Worm (Caenorhabditis elegans) whole organism, L3 larva: Measurements from ENCODE around the gene nspd-4.

Experiments
- R02D3.7 ChIP-seq: fragments of 150-350 bp; optimal IDR thresholded peaks from 2 replicates; lab custom pipeline; 2014; ENCODE audit warnings: missing biosample characterization, missing genetic modification characterization
- ama-1 ChIP-seq: fragments of 150-350 bp; optimal IDR thresholded peaks from 2 replicates; lab custom pipeline; 2018
- ceh-16 ChIP-seq: sonication (generic microtip); optimal IDR thresholded peaks from 2 replicates; lab custom pipeline; 2017; ENCODE audit warnings: missing biosample characterization, missing genetic modification characterization
- ceh-28 ChIP-seq: fragments of 150-350 bp; optimal IDR thresholded peaks from 2 replicates; lab custom pipeline; 2014; ENCODE audit warnings: missing biosample characterization, missing genetic modification reagents, missing genetic modification characterization
- ceh-82 ChIP-seq: fragments of 150-350 bp; optimal IDR thresholded peaks from 2 replicates; lab custom pipeline; 2014; ENCODE audit warnings: missing biosample characterization, missing genetic modification characterization
- ceh-9 ChIP-seq: sonication (generic microtip); optimal IDR thresholded peaks from 2 replicates; lab custom pipeline; 2018; ENCODE audit warnings: missing biosample characterization, missing genetic modification characterization
- daf-12 ChIP-seq: fragments of 150-350 bp; optimal IDR thresholded peaks from 2 replicates; lab custom pipeline; 2014; ENCODE audit warnings: missing biosample characterization, missing genetic modification reagents, missing genetic modification characterization
- egl-27 ChIP-seq: sonication (generic microtip); optimal IDR thresholded peaks from 4 replicates; lab custom pipeline; 2017; ENCODE audit warnings: missing biosample characterization, missing genetic modification reagents, missing genetic modification characterization
- egl-5 ChIP-seq: fragments of 150-350 bp; optimal IDR thresholded peaks from 2 replicates; lab custom pipeline; 2017; ENCODE audit warnings: missing biosample characterization, missing genetic modification reagents, missing genetic modification characterization, inconsistent platforms
- elt-1 ChIP-seq: fragments of 150-350 bp; optimal IDR thresholded peaks from 2 replicates; lab custom pipeline; 2014; ENCODE audit warnings: missing biosample characterization, missing genetic modification characterization
- elt-2 ChIP-seq: sonication (generic microtip); optimal IDR thresholded peaks from 2 replicates; lab custom pipeline; 2016; ENCODE audit warnings: missing genetic modification reagents, mild to moderate bottlenecking, missing genetic modification characterization, missing compliant biosample characterization
- elt-3 ChIP-seq, 3 experiments: fragments of 150-350 bp in 1 of 3; sonication (generic microtip) in 2 of 3; optimal IDR thresholded peaks; 2 replicates in 2 of 3; 4 replicates in 1 of 3; lab custom pipeline; 2014 to 2017; ENCODE audit warnings: missing biosample characterization in 3 of 3, missing genetic modification characterization in 3 of 3
- fkh-2 ChIP-seq: fragments of 150-350 bp; optimal IDR thresholded peaks from 2 replicates; lab custom pipeline; 2014; ENCODE audit warnings: missing biosample characterization, missing genetic modification reagents, missing genetic modification characterization
- fos-1 ChIP-seq: fragments of 150-350 bp; optimal IDR thresholded peaks from 2 replicates; lab custom pipeline; 2014; ENCODE audit warnings: missing biosample characterization, missing genetic modification characterization
- hmg-11 ChIP-seq: sonication (generic microtip); optimal IDR thresholded peaks from 2 replicates; lab custom pipeline; 2016; ENCODE audit warnings: missing genetic modification characterization, missing compliant biosample characterization
- jun-1 ChIP-seq: fragments of 150-350 bp; optimal IDR thresholded peaks from 2 replicates; lab custom pipeline; 2014; ENCODE audit warnings: missing biosample characterization, missing genetic modification reagents, missing genetic modification characterization
- lin-15B ChIP-seq: fragments of 150-350 bp; optimal IDR thresholded peaks from 2 replicates; lab custom pipeline; 2014; ENCODE audit warnings: missing biosample characterization, missing genetic modification characterization
- lsy-12 ChIP-seq: sonication (generic microtip); optimal IDR thresholded peaks from 2 replicates; lab custom pipeline; 2016; ENCODE audit warnings: mild to moderate bottlenecking, missing genetic modification characterization, missing compliant biosample characterization
- mml-1 ChIP-seq: fragments of 150-350 bp; sonication (generic microtip); optimal IDR thresholded peaks from 3 replicates; lab custom pipeline; 2014; ENCODE audit warnings: missing biosample characterization, missing genetic modification characterization
- nfya-1 ChIP-seq: sonication (generic microtip); optimal IDR thresholded peaks from 2 replicates; lab custom pipeline; 2017; ENCODE audit warnings: missing genetic modification characterization, mild to moderate bottlenecking, missing compliant biosample characterization, antibody characterized with exemption, moderate library complexity; ENCODE audit not compliant: insufficient read depth
- nhr-11 ChIP-seq: fragments of 150-350 bp; optimal IDR thresholded peaks from 2 replicates; lab custom pipeline; 2014; ENCODE audit warnings: missing biosample characterization, missing genetic modification characterization
- nhr-12 ChIP-seq: fragments of 150-350 bp; optimal IDR thresholded peaks from 2 replicates; lab custom pipeline; 2014; ENCODE audit warnings: missing biosample characterization, missing genetic modification characterization
- nhr-23 ChIP-seq: fragments of 150-350 bp; optimal IDR thresholded peaks from 2 replicates; lab custom pipeline; 2014; ENCODE audit warnings: missing biosample characterization, missing genetic modification reagents, missing genetic modification characterization
- nhr-237 ChIP-seq: fragments of 150-350 bp; optimal IDR thresholded peaks from 2 replicates; lab custom pipeline; 2014; ENCODE audit warnings: missing biosample characterization, missing genetic modification characterization
- nhr-25 ChIP-seq: sonication (generic microtip); optimal IDR thresholded peaks from 2 replicates; lab custom pipeline; 2017; ENCODE audit warnings: missing biosample characterization, missing genetic modification characterization
- nhr-67 ChIP-seq: fragments of 150-350 bp; optimal IDR thresholded peaks from 2 replicates; lab custom pipeline; 2014; ENCODE audit warnings: missing biosample characterization, missing genetic modification characterization
- pha-4 ChIP-seq: fragments of 150-350 bp; optimal IDR thresholded peaks from 2 replicates; lab custom pipeline; 2014; ENCODE audit warnings: missing biosample characterization, missing genetic modification reagents, missing genetic modification characterization
- pqm-1 ChIP-seq: fragments of 150-350 bp; optimal IDR thresholded peaks from 2 replicates; lab custom pipeline; 2017; ENCODE audit warnings: missing biosample characterization, missing genetic modification characterization, inconsistent platforms
- sea-2 ChIP-seq: fragments of 150-350 bp; sonication (generic microtip); optimal IDR thresholded peaks from 4 replicates; lab custom pipeline; 2014; ENCODE audit warnings: missing biosample characterization, missing genetic modification reagents, missing genetic modification characterization
- skn-1 ChIP-seq: fragments of 150-350 bp; optimal IDR thresholded peaks from 2 replicates; lab custom pipeline; 2014; ENCODE audit warnings: missing biosample characterization, missing genetic modification characterization
- snpc-4 ChIP-seq: fragments of 150-350 bp; optimal IDR thresholded peaks from 2 replicates; lab custom pipeline; 2014; ENCODE audit warnings: missing biosample characterization, missing genetic modification characterization
- tbx-2 ChIP-seq: sonication (generic microtip); optimal IDR thresholded peaks from 2 replicates; lab custom pipeline; 2016; ENCODE audit warnings: mild to moderate bottlenecking, missing genetic modification characterization, missing compliant biosample characterization
- unc-39 ChIP-seq: sonication (generic microtip); optimal IDR thresholded peaks from 4 replicates; lab custom pipeline; 2017; ENCODE audit warnings: missing biosample characterization, missing genetic modification characterization
- unc-62 ChIP-seq: fragments of 150-350 bp; sonication (generic microtip); optimal IDR thresholded peaks from 4 replicates; lab custom pipeline; 2014; ENCODE audit warnings: missing biosample characterization, missing genetic modification reagents, missing genetic modification characterization
- zag-1 ChIP-seq: fragments of 150-350 bp; optimal IDR thresholded peaks from 2 replicates; lab custom pipeline; 2014; ENCODE audit warnings: missing biosample characterization, missing genetic modification characterization
- ztf-4 ChIP-seq: fragments of 150-350 bp; optimal IDR thresholded peaks from 2 replicates; lab custom pipeline; 2014; ENCODE audit warnings: missing biosample characterization, missing genetic modification characterization

Gene nspd-4

ce11 chrII:4851594-4852106 lies 9.2 kb downstream of the nspd-4 start, which contains the start of gene dnj-9 (continued):
- TF ChIP-seq tbx-2 (peak; percentile 94), hmg-11 (peak; percentile 75), nhr-23 (peak; percentile 99), mml-1 (no peak), jun-1 (tag; lab: Kevin White, UChicago) (peak; percentile 94), daf-12 (tag; lab: Kevin White, UChicago) (peak; percentile 17)

ce11 chrII:4854761-4855160 lies 12.4 kb downstream of the nspd-4 start:
- TF ChIP-seq nhr-23 (no peak), zag-1 (tag; lab: Kevin White, UChicago) (no peak), ama-1 (no peak), nhr-25 (no peak), elt-3 (tag; optimal IDR thresholded peaks at IDR 0.05; lab: Kevin White, UChicago) (no peak), pqm-1 (tag; lab: Kevin White, UChicago) (no peak), tbx-2 (no peak), skn-1 (tag; lab: Kevin White, UChicago) (no peak), jun-1 (tag; lab: Kevin White, UChicago) (no peak), ztf-4 (tag; lab: Kevin White, UChicago) (no peak), unc-62 (GFP tag; lab: Kevin White, UChicago) (no peak), ceh-82 (tag; lab: Kevin White, UChicago) (no peak)
- TF ChIP-seq, all 47 proteins: peak for 0

DNA sequence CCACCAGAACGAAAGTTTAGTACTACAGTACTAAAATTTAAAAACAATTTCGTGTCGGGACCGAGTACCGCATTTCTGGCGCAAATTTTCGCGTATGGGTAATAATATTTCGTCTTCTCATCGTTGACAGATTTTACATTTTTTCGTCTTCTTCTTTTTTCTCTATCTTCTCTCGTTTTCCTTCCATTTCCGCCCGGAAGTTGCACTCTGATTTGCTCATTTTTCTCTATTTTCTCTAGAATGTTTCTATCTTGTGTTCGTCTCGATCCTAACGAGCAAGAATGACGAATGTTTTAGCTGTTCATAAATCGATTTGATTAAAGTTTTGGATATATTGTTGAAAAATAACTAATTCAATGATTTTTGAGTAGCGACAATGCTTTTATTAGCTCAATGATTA lies 13.1 kb downstream of the nspd-4 start:
- no peak for TF ChIP-seq elt-3 (tag; optimal IDR thresholded peaks at IDR 0.05; lab: Kevin White, UChicago)
- TF ChIP-seq nhr-67 (tag; lab: Kevin White, UChicago), result no peak
- TF ChIP-seq hmg-11, result no peak
- no peak for TF ChIP-seq ceh-9
- TF ChIP-seq nfya-1 (tag; lab: Kevin White, UChicago), result peak; percentile 41
- TF ChIP-seq elt-1, result no peak
- no peak for TF ChIP-seq nhr-237
- no peak for TF ChIP-seq R02D3.7 (tag; lab: Kevin White, UChicago)
- peak; percentile 2 for TF ChIP-seq lin-15B (tag; lab: Kevin White, UChicago)
- TF ChIP-seq snpc-4, result peak; percentile 7
- TF ChIP-seq pqm-1 (tag; lab: Kevin White, UChicago), result no peak

DNA sequence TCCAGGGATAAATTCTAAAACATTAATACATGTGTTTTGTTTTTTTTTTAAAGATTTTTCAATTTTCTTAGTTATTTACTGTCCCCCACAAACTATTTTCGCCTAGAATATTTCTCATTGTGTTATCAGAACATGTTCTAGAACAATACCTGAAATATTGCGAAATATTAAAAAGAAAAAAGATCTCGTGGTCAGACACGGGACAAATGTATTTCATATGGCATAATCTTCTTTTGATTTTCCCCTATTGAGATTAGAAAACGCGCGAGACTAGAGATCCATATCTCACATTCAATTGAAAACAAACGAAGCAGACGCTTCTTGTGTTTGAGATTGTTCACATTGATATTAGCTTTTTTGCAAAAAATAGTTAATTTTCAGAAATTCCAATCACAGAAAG lies 13.7 kb downstream of the nspd-4 start:
- TF ChIP-seq elt-1 (peak; percentile 90), jun-1 (tag; lab: Kevin White, UChicago) (peak; percentile 10), elt-2 (tag; lab: Kevin White, UChicago) (peak; percentile 36), pha-4 (tag; lab: Kevin White, UChicago) (peak; percentile 1), nhr-25 (peak; percentile 54), zag-1 (tag; lab: Kevin White, UChicago) (no peak), nhr-23 (peak; percentile 40), unc-39 (tag; lab: Kevin White, UChicago) (no peak), egl-5 (tag; lab: Kevin White, UChicago) (no peak), fkh-2 (tag; lab: Kevin White, UChicago) (no peak), unc-62 (GFP tag; lab: Kevin White, UChicago) (no peak), tbx-2 (no peak)
- TF ChIP-seq, all 47 proteins: peak for 6

ce11 chrII:4857086-4857485 lies 14.7 kb downstream of the nspd-4 start:
- peak; percentile 69 for TF ChIP-seq ama-1
- TF ChIP-seq egl-27 (tag; lab: Kevin White, UChicago), result no peak
- no peak for TF ChIP-seq fos-1 (tag; lab: Kevin White, UChicago)
- no peak for TF ChIP-seq nhr-12 (tag; lab: Kevin White, UChicago)
- no peak for TF ChIP-seq ceh-16 (tag; lab: Kevin White, UChicago)
- TF ChIP-seq pqm-1 (tag; lab: Kevin White, UChicago), result peak; percentile 25
- TF ChIP-seq lsy-12 (tag; lab: Kevin White, UChicago), result peak; percentile 36
- peak; percentile 96 for TF ChIP-seq elt-2 (tag; lab: Kevin White, UChicago)
- TF ChIP-seq nhr-11 (tag; lab: Kevin White, UChicago), result no peak
- TF ChIP-seq nhr-23, result no peak
- TF ChIP-seq sea-2, result no peak
- TF ChIP-seq ceh-28 (tag; lab: Kevin White, UChicago), result peak; percentile 10
- no peak for TF ChIP-seq fkh-2 (tag; lab: Kevin White, UChicago)
- peak; percentile 26 for TF ChIP-seq nfya-1 (tag; lab: Kevin White, UChicago)
- no peak for TF ChIP-seq hmg-11
- TF ChIP-seq pha-4 (tag; lab: Kevin White, UChicago), result peak; percentile 4
- peak; percentile 23 for TF ChIP-seq nhr-25
